Worm (Caenorhabditis elegans) whole organism, young adult: Measurements from ENCODE around the gene btb-8.

Source experiments
- B0019.2 ChIP-seq: fragments of 200-800 bp; sonication (Bioruptor generic); conservative IDR thresholded peaks from 2 replicates; pipeline ENCODE4 v1.3.6; 2022; ENCODE audit warnings: missing genetic modification reagents, missing genetic modification characterization, missing compliant biosample characterization
- F10E7.11 ChIP-seq: sonication (generic microtip); optimal IDR thresholded peaks from 2 replicates; lab custom pipeline; 2017; ENCODE audit warnings: mild to moderate bottlenecking, missing genetic modification characterization, moderate library complexity, missing compliant biosample characterization
- K11D2.4 ChIP-seq: fragments of 200-800 bp; sonication (Bioruptor generic); IDR thresholded peaks from 2 replicates; pipeline ENCODE4 v1.3.6; 2022; ENCODE audit warnings: missing genetic modification reagents, missing genetic modification characterization, missing compliant biosample characterization
- K12H6.12 ChIP-seq: fragments of 200-800 bp; sonication (Bioruptor generic); optimal IDR thresholded peaks from 2 replicates; lab custom pipeline; 2018; ENCODE audit warnings: mild to moderate bottlenecking, missing genetic modification characterization, missing compliant biosample characterization
- T07F8.4 ChIP-seq: sonication (generic microtip); optimal IDR thresholded peaks from 2 replicates; lab custom pipeline; 2016; ENCODE audit warnings: mild to moderate bottlenecking, missing genetic modification characterization, moderate library complexity, missing compliant biosample characterization
- Y67H2A.10 ChIP-seq: fragments of 200-800 bp; sonication (Bioruptor generic); conservative IDR thresholded peaks from 2 replicates; pipeline ENCODE4 v1.3.6; 2022; ENCODE audit warnings: missing genetic modification reagents, missing genetic modification characterization, missing compliant biosample characterization
- Y79H2A.3 ChIP-seq: fragments of 200-800 bp; sonication (Bioruptor generic); conservative IDR thresholded peaks from 2 replicates; pipeline ENCODE4 v1.3.6; 2022; ENCODE audit warnings: missing genetic modification reagents, missing genetic modification characterization, missing compliant biosample characterization
- ZK185.1 ChIP-seq: sonication (generic microtip); optimal IDR thresholded peaks from 2 replicates; lab custom pipeline; 2016; ENCODE audit warnings: mild to moderate bottlenecking, missing genetic modification characterization, missing compliant biosample characterization; ENCODE audit not compliant: poor library complexity, severe bottlenecking
- aptf-2 ChIP-seq: fragments of 200-800 bp; sonication (Bioruptor generic); conservative IDR thresholded peaks from 2 replicates; pipeline ENCODE4 v1.3.6; 2022; ENCODE audit warnings: missing genetic modification reagents, missing genetic modification characterization, missing compliant biosample characterization
- atf-7 ChIP-seq: sonication (generic microtip); optimal IDR thresholded peaks from 2 replicates; lab custom pipeline; 2017; ENCODE audit warnings: mild to moderate bottlenecking, missing genetic modification characterization, missing compliant biosample characterization
- attf-3 ChIP-seq: fragments of 200-800 bp; sonication (Bioruptor generic); conservative IDR thresholded peaks from 2 replicates; pipeline ENCODE4 v1.3.6; 2022; ENCODE audit warnings: missing genetic modification reagents, missing genetic modification characterization, missing compliant biosample characterization
- attf-5 ChIP-seq: fragments of 200-800 bp; sonication (Bioruptor generic); optimal IDR thresholded peaks from 2 replicates; lab custom pipeline; 2018; ENCODE audit warnings: mild to moderate bottlenecking, missing genetic modification characterization, missing compliant biosample characterization
- ceh-100 ChIP-seq: fragments of 200-800 bp; sonication (Bioruptor generic); IDR thresholded peaks from 2 replicates; pipeline ENCODE4 v1.3.6; 2022; ENCODE audit warnings: missing genetic modification reagents, missing genetic modification characterization, missing compliant biosample characterization
- dpff-1 ChIP-seq: sonication (generic microtip); optimal IDR thresholded peaks from 2 replicates; lab custom pipeline; 2017; ENCODE audit warnings: mild to moderate bottlenecking, missing genetic modification characterization, missing compliant biosample characterization
- efl-1 ChIP-seq: fragments of 150-350 bp; optimal IDR thresholded peaks from 2 replicates; lab custom pipeline; 2014; ENCODE audit warnings: missing biosample characterization, missing genetic modification reagents, missing genetic modification characterization
- egl-18 ChIP-seq: fragments of 200-800 bp; sonication (Bioruptor generic); IDR thresholded peaks from 2 replicates; pipeline ENCODE4 v1.3.6; 2022; ENCODE audit warnings: missing genetic modification reagents, missing genetic modification characterization, missing compliant biosample characterization
- egl-44 ChIP-seq: fragments of 200-800 bp; sonication (Bioruptor generic); IDR thresholded peaks from 2 replicates; pipeline ENCODE4 v1.3.6; 2022; ENCODE audit warnings: missing genetic modification reagents, missing genetic modification characterization, missing compliant biosample characterization
- him-1 ChIP-seq: sonication (generic microtip); optimal IDR thresholded peaks from 2 replicates; lab custom pipeline; 2016; ENCODE audit warnings: missing genotype, missing genetic modification reagents, missing genetic modification characterization, missing compliant biosample characterization
- hlh-12 ChIP-seq: sonication (generic microtip); optimal IDR thresholded peaks from 2 replicates; lab custom pipeline; 2016; ENCODE audit warnings: missing genetic modification characterization, missing compliant biosample characterization
- lin-26 ChIP-seq: fragments of 200-800 bp; sonication (Bioruptor generic); IDR thresholded peaks from 2 replicates; pipeline ENCODE4 v1.3.6; 2022; ENCODE audit warnings: missing genetic modification reagents, missing genetic modification characterization, missing compliant biosample characterization
- lir-1 ChIP-seq: fragments of 200-800 bp; sonication (Bioruptor generic); conservative IDR thresholded peaks from 2 replicates; pipeline ENCODE4 v1.3.6; 2022; ENCODE audit warnings: missing genetic modification reagents, missing genetic modification characterization, missing compliant biosample characterization
- lsy-27 ChIP-seq: sonication (generic microtip); optimal IDR thresholded peaks from 2 replicates; lab custom pipeline; 2017; ENCODE audit warnings: missing genetic modification characterization, mild to moderate bottlenecking, missing compliant biosample characterization, antibody characterized with exemption, missing genotype, borderline replicate concordance; ENCODE audit not compliant: insufficient read depth
- mxl-1 ChIP-seq: sonication (generic microtip); optimal IDR thresholded peaks from 2 replicates; lab custom pipeline; 2016; ENCODE audit warnings: missing genetic modification characterization, missing compliant biosample characterization
- nfya-1 ChIP-seq: sonication (generic microtip); optimal IDR thresholded peaks from 2 replicates; lab custom pipeline; 2017; ENCODE audit warnings: antibody characterized with exemption, missing compliant biosample characterization, missing genetic modification characterization, borderline replicate concordance; ENCODE audit not compliant: insufficient read depth
- nfyb-1 ChIP-seq: fragments of 200-800 bp; sonication (Bioruptor generic); IDR thresholded peaks from 2 replicates; pipeline ENCODE4 v1.3.6; 2022; ENCODE audit warnings: missing genetic modification reagents, missing genetic modification characterization, missing compliant biosample characterization
- rpc-1 ChIP-seq, 2 experiments: fragments of 150-350 bp in 1 of 2; sonication (generic microtip) in 1 of 2; optimal IDR thresholded peaks; 2 replicates each; lab custom pipeline; 2014 to 2018; ENCODE audit warnings: missing biosample characterization in 1 of 2, missing genetic modification characterization in 1 of 2, missing genetic modification reagents in 1 of 2, missing genotype in 1 of 2
- sptf-2 ChIP-seq: fragments of 200-800 bp; sonication (Bioruptor generic); optimal IDR thresholded peaks from 2 replicates; lab custom pipeline; 2018; ENCODE audit warnings: mild to moderate bottlenecking, missing genetic modification characterization, missing compliant biosample characterization
- unc-62 ChIP-seq: fragments of 150-350 bp; optimal IDR thresholded peaks from 2 replicates; lab custom pipeline; 2014; ENCODE audit warnings: missing biosample characterization, missing genetic modification reagents, missing genetic modification characterization
- zim-3 ChIP-seq: sonication (generic microtip); optimal IDR thresholded peaks from 2 replicates; lab custom pipeline; 2017; ENCODE audit warnings: mild to moderate bottlenecking, missing genetic modification characterization, moderate library complexity, missing compliant biosample characterization
- ztf-22 ChIP-seq: fragments of 200-800 bp; sonication (Bioruptor generic); optimal IDR thresholded peaks from 2 replicates; lab custom pipeline; 2018; ENCODE audit warnings: mild to moderate bottlenecking, missing genetic modification characterization, moderate library complexity, missing compliant biosample characterization
- ztf-26 ChIP-seq: sonication (generic microtip); optimal IDR thresholded peaks from 2 replicates; lab custom pipeline; 2017; ENCODE audit warnings: missing genetic modification characterization, missing compliant biosample characterization

btb-8 gene

ce11 chrII:1738844-1739243 lies 16.3 kb downstream of the btb-8 start, which contains the start of the genes irld-9 and irld-33:
TSS of gene irld-9 (minus strand) at chrII:1738944.
TSS of gene irld-33 (plus strand) at chrII:1739052.
- TF ChIP-seq F10E7.11 (tag; lab: Kevin White, UChicago), result no peak
- TF ChIP-seq ztf-22, result no peak
- no peak for TF ChIP-seq Y67H2A.10 (GFP tag; lab: Robert Waterston, UW)
- TF ChIP-seq lin-26, result no peak
- TF ChIP-seq egl-18 (GFP tag; lab: Robert Waterston, UW), result no peak
- TF ChIP-seq egl-44, result no peak
- no peak for TF ChIP-seq attf-5
- no peak for TF ChIP-seq aptf-2

ce11 chrII:1741248-1741647 lies 18.7 kb downstream of the btb-8 start, which contains the start of gene K07G6.1:
TSS of gene K07G6.1 (plus strand) at chrII:1741548.
- no peak for TF ChIP-seq attf-3 (GFP tag; lab: Robert Waterston, UW)

ce11 chrII:1742535-1742934 lies 20.0 kb downstream of the btb-8 start, which contains the start of gene F36H5.12:
TSS of gene F36H5.12 (plus strand) at chrII:1742835.
- TF ChIP-seq zim-3 (tag; lab: Kevin White, UChicago) (no peak), ztf-22 (no peak), K12H6.12 (tag; lab: Kevin White, UChicago) (no peak)

- no peak for TF ChIP-seq mxl-1
- TF ChIP-seq atf-7 (tag; lab: Kevin White, UChicago), result no peak
- no peak for TF ChIP-seq him-1 (tag; lab: Kevin White, UChicago)
- TF ChIP-seq dpff-1 (tag; lab: Kevin White, UChicago), result no peak
- TF ChIP-seq sptf-2 (GFP tag; lab: Kevin White, UChicago), result no peak
Measured at ce11 chrII:1744183-1744582, 21.6 kb downstream of the btb-8 start, which contains the start of gene clec-19. TSS of gene clec-19 (plus strand) at chrII:1744483.

DNA sequence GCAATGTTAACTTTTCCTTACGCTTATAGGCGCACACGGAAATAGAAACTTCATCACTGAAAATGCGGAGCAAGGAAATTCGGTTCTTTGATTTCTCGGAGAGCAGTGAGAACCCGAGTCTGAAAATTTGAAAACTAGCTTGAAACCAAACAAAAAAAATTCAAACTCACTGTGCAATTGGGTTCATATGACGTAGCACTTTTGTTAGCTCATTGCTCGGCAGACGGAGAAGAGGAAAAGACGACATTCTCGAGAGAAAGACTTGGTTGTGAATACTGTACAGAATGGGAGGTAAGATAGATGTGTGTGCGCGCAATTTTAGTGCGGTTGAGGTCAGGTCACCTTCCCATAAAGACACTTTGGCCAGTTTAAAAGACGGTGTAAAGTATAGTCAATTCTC lies 27.8 kb downstream of the btb-8 start, which contains the start of the genes F36H5.13 and F36H5.8:
TSS of gene F36H5.13 (minus strand) at position 101 of the 400 bp plus-strand sequence.
TSS of gene F36H5.8 (minus strand) at position 274 of the 400 bp plus-strand sequence.
- TF ChIP-seq K11D2.4 (GFP tag; lab: Robert Waterston, UW) (no peak), rpc-1 (optimal IDR thresholded peaks at IDR 0.05; lab: Kevin White, UChicago) (no peak), rpc-1 (tag; optimal IDR thresholded peaks at IDR 0.05; lab: Kevin White, UChicago) (no peak), ceh-100 (GFP tag; lab: Robert Waterston, UW) (no peak), T07F8.4 (tag; lab: Kevin White, UChicago) (no peak), nfya-1 (tag; lab: Kevin White, UChicago) (no peak), nfyb-1 (GFP tag; lab: Robert Waterston, UW) (no peak), F10E7.11 (tag; lab: Kevin White, UChicago) (no peak), lsy-27 (no peak), B0019.2 (GFP tag; lab: Robert Waterston, UW) (no peak), hlh-12 (tag; lab: Kevin White, UChicago) (no peak), efl-1 (no peak), dpff-1 (tag; lab: Kevin White, UChicago) (no peak), ztf-26 (no peak), lir-1 (GFP tag; lab: Robert Waterston, UW) (no peak), egl-44 (no peak), unc-62 (GFP tag; lab: Kevin White, UChicago) (no peak), Y79H2A.3 (GFP tag; lab: Robert Waterston, UW) (no peak), ZK185.1 (no peak)
